Worm (Caenorhabditis elegans): ENCODE results near the gene mes-4.

mes-4 gene

ce11 chrV:13437473-13438074 is at the start of gene mes-4:
mes-4 (minus strand) TSS chrV:13437545.
- TF ChIP-seq M03D4.4 (tag; optimal IDR thresholded peaks at IDR 0.05) (no peak), flh-1 (GFP tag; optimal IDR thresholded peaks at IDR 0.05) (no peak), nhr-12 (tag; optimal IDR thresholded peaks at IDR 0.05) (no peak), lsy-2 (tag; optimal IDR thresholded peaks at IDR 0.05) (no peak), hlh-1 (tag; optimal IDR thresholded peaks at IDR 0.05) (no peak), elt-3 (tag; optimal IDR thresholded peaks at IDR 0.05) (no peak), mab-5 (tag; optimal IDR thresholded peaks at IDR 0.05) (no peak), mls-2 (tag; optimal IDR thresholded peaks at IDR 0.05) (no peak), ztf-11 (tag; optimal IDR thresholded peaks at IDR 0.05) (no peak), ceh-43 (GFP tag; optimal IDR thresholded peaks at IDR 0.05) (no peak), nhr-2 (tag; optimal IDR thresholded peaks at IDR 0.05) (no peak), ham-2 (GFP tag; optimal IDR thresholded peaks at IDR 0.05) (no peak)

- TF ChIP-seq ceh-83 (GFP tag; optimal IDR thresholded peaks at IDR 0.05), result no peak
- TF ChIP-seq ham-2 (GFP tag; optimal IDR thresholded peaks at IDR 0.05), result no peak
- TF ChIP-seq mep-1 (tag; optimal IDR thresholded peaks at IDR 0.05), result no peak
- TF ChIP-seq bed-3 (GFP tag; optimal IDR thresholded peaks at IDR 0.05), result no peak
- TF ChIP-seq lsy-2 (tag; optimal IDR thresholded peaks at IDR 0.05), result no peak
- no peak for TF ChIP-seq nhr-76 (tag; optimal IDR thresholded peaks at IDR 0.05)
- no peak for TF ChIP-seq elt-1 (tag; optimal IDR thresholded peaks at IDR 0.05; ENCODE audit: borderline replicate concordance, insufficient read depth)
- TF ChIP-seq snpc-4 (tag; optimal IDR thresholded peaks at IDR 0.05), result no peak
- no peak for TF ChIP-seq lin-32 (GFP tag; optimal IDR thresholded peaks at IDR 0.05)
- no peak for TF ChIP-seq unc-120 (tag; optimal IDR thresholded peaks at IDR 0.05; ENCODE audit: poor library complexity, severe bottlenecking)
- TF ChIP-seq unc-62 (GFP tag; optimal IDR thresholded peaks at IDR 0.05), result no peak
- TF ChIP-seq mls-2 (tag; optimal IDR thresholded peaks at IDR 0.05), result no peak
- no peak for TF ChIP-seq tbx-8 (GFP tag; optimal IDR thresholded peaks at IDR 0.05)
- no peak for TF ChIP-seq unc-39 (tag; optimal IDR thresholded peaks at IDR 0.05)
- TF ChIP-seq zip-8 (tag; optimal IDR thresholded peaks at IDR 0.05), result no peak
- no peak for TF ChIP-seq flh-1 (GFP tag; optimal IDR thresholded peaks at IDR 0.05)
These were observed 48.4 kb upstream of the mes-4 start for ce11 chrV:13485732-13486131.

- TF ChIP-seq blmp-1 (tag; optimal IDR thresholded peaks at IDR 0.05) (no peak), nhr-12 (tag; optimal IDR thresholded peaks at IDR 0.05) (no peak), pha-4 (tag; optimal IDR thresholded peaks at IDR 0.05) (no peak), tbx-8 (GFP tag; optimal IDR thresholded peaks at IDR 0.05) (no peak), drap-1 (GFP tag; optimal IDR thresholded peaks at IDR 0.05) (no peak), M03D4.4 (tag; optimal IDR thresholded peaks at IDR 0.05) (no peak), snpc-4 (tag; optimal IDR thresholded peaks at IDR 0.05) (no peak), flh-1 (GFP tag; optimal IDR thresholded peaks at IDR 0.05) (no peak), mls-2 (tag; optimal IDR thresholded peaks at IDR 0.05) (no peak), sem-2 (GFP tag; optimal IDR thresholded peaks at IDR 0.05) (no peak), cnd-1 (tag; optimal IDR thresholded peaks at IDR 0.05) (no peak), ham-2 (GFP tag; optimal IDR thresholded peaks at IDR 0.05) (no peak), unc-120 (tag; optimal IDR thresholded peaks at IDR 0.05; ENCODE audit: poor library complexity, severe bottlenecking) (no peak), lsy-2 (tag; optimal IDR thresholded peaks at IDR 0.05) (no peak), ceh-43 (GFP tag; optimal IDR thresholded peaks at IDR 0.05) (no peak), ceh-39 (tag; optimal IDR thresholded peaks at IDR 0.05) (no peak), elt-1 (tag; optimal IDR thresholded peaks at IDR 0.05; ENCODE audit: borderline replicate concordance, insufficient read depth) (no peak), unc-39 (tag; optimal IDR thresholded peaks at IDR 0.05) (no peak)
These were observed 47.0 kb upstream of the mes-4 start, which contains the start of gene T10G3.4 for ce11 chrV:13484339-13484738. T10G3.4 (minus strand) TSS chrV:13484439.

ce11 chrV:13479766-13480165 is 42.4 kb upstream of the mes-4 start, which contains the start of gene T10G3.2:
T10G3.2 (minus strand) TSS chrV:13479866.
- TF ChIP-seq drap-1 (GFP tag; optimal IDR thresholded peaks at IDR 0.05) (no peak), nhr-237 (tag; optimal IDR thresholded peaks at IDR 0.05) (no peak)

- TF ChIP-seq bed-3 (GFP tag; optimal IDR thresholded peaks at IDR 0.05), result no peak
- TF ChIP-seq lsy-2 (tag; optimal IDR thresholded peaks at IDR 0.05), result no peak
- no peak for TF ChIP-seq nhr-237 (tag; optimal IDR thresholded peaks at IDR 0.05)
- no peak for TF ChIP-seq sem-2 (GFP tag; optimal IDR thresholded peaks at IDR 0.05)
- no peak for TF ChIP-seq nhr-76 (tag; optimal IDR thresholded peaks at IDR 0.05)
- no peak for TF ChIP-seq nhr-28 (tag; optimal IDR thresholded peaks at IDR 0.05)
- no peak for TF ChIP-seq pha-4 (tag; optimal IDR thresholded peaks at IDR 0.05)
- TF ChIP-seq unc-39 (tag; optimal IDR thresholded peaks at IDR 0.05), result no peak
- TF ChIP-seq ztf-11 (tag; optimal IDR thresholded peaks at IDR 0.05), result no peak
These were observed 39.0 kb upstream of the mes-4 start, which contains the start of gene T10G3.8 for ce11 chrV:13476350-13476749. T10G3.8 (minus strand) TSS chrV:13476450.

Measured in whole organism, mixed stage, embryonic.